Fruit fly (Drosophila melanogaster): Measurements from ENCODE around the gene CG15209.

dm6 chrX:10804042-10804441, 38.0 kb upstream of the CG15209 start:
- no peak for TF ChIP-seq Mio (GFP tag; optimal IDR thresholded peaks at IDR 0.05)
- no peak for TF ChIP-seq tai (GFP tag; optimal IDR thresholded peaks at IDR 0.05)

Measured in whole organism, wandering third instar larva.